Worm (Caenorhabditis elegans) whole organism, L4 larva: Measurements from ENCODE around the gene R10F2.6.

Experiments
- F10B5.3 ChIP-seq: sonication (generic microtip); optimal IDR thresholded peaks from 2 replicates; lab custom pipeline; 2016; ENCODE audit warnings: mild to moderate bottlenecking, missing genetic modification characterization, missing compliant biosample characterization
- F37D6.2 ChIP-seq: sonication (generic microtip); optimal IDR thresholded peaks from 2 replicates; lab custom pipeline; 2016; ENCODE audit warnings: mild to moderate bottlenecking, missing genetic modification characterization, missing compliant biosample characterization
- R02D3.7 ChIP-seq: fragments of 150-350 bp; sonication (generic microtip); optimal IDR thresholded peaks from 3 replicates; lab custom pipeline; 2014; ENCODE audit warnings: missing biosample characterization, missing genetic modification characterization
- Y105C5A.15 ChIP-seq: fragments of 200-800 bp; sonication (Bioruptor generic); IDR thresholded peaks from 2 replicates; pipeline ENCODE4 v1.3.6; 2022; ENCODE audit warnings: missing genetic modification characterization, missing compliant biosample characterization
- Y5F2A.4 ChIP-seq: fragments of 200-800 bp; sonication (Bioruptor generic); optimal IDR thresholded peaks from 2 replicates; lab custom pipeline; 2018; ENCODE audit warnings: mild to moderate bottlenecking, missing genetic modification characterization, missing compliant biosample characterization
- ZK337.2 ChIP-seq: fragments of 200-800 bp; sonication (Bioruptor generic); IDR thresholded peaks from 2 replicates; pipeline ENCODE4 v1.3.6; 2022; ENCODE audit warnings: missing genetic modification reagents, missing genetic modification characterization, missing compliant biosample characterization
- ZK546.5 ChIP-seq, 2 experiments: sonication (generic microtip); optimal IDR thresholded peaks; 2 replicates each; lab custom pipeline; 2017; ENCODE audit warnings: missing biosample characterization in 2 of 2, missing genetic modification characterization in 2 of 2
- ceh-44 ChIP-seq: fragments of 200-800 bp; sonication (Bioruptor generic); IDR thresholded peaks from 2 replicates; pipeline ENCODE4 v1.3.6; 2022; ENCODE audit warnings: missing genetic modification reagents, missing genetic modification characterization, missing compliant biosample characterization
- ceh-82 ChIP-seq: sonication (generic microtip); optimal IDR thresholded peaks from 2 replicates; lab custom pipeline; 2017; ENCODE audit warnings: missing biosample characterization, missing genetic modification characterization
- ces-1 ChIP-seq: fragments of 150-350 bp; sonication (generic microtip); optimal IDR thresholded peaks from 4 replicates; lab custom pipeline; 2014; ENCODE audit warnings: missing biosample characterization, missing genetic modification reagents, missing genetic modification characterization
- daf-16 ChIP-seq, 3 experiments: sonication (generic microtip); optimal IDR thresholded peaks; 2 replicates each; lab custom pipeline; 2016 to 2017; ENCODE audit warnings: missing genetic modification characterization in 3 of 3, missing genetic modification reagents in 3 of 3, mild to moderate bottlenecking in 2 of 3, missing compliant biosample characterization in 2 of 3, missing biosample characterization in 1 of 3, moderate library complexity in 1 of 3
- daf-8 ChIP-seq: fragments of 200-800 bp; sonication (Bioruptor generic); IDR thresholded peaks from 2 replicates; pipeline ENCODE4 v1.3.6; 2022; ENCODE audit warnings: missing genetic modification characterization, missing compliant biosample characterization
- dmd-6 ChIP-seq: fragments of 200-800 bp; sonication (Bioruptor generic); IDR thresholded peaks from 2 replicates; pipeline ENCODE4 v1.3.6; 2022; ENCODE audit warnings: missing genetic modification reagents, missing genetic modification characterization, missing compliant biosample characterization
- dpl-1 ChIP-seq: fragments of 150-350 bp; optimal IDR thresholded peaks from 2 replicates; lab custom pipeline; 2014; ENCODE audit warnings: missing biosample characterization, missing genetic modification reagents, missing genetic modification characterization
- dve-1 ChIP-seq: sonication (generic microtip); optimal IDR thresholded peaks from 2 replicates; lab custom pipeline; 2017; ENCODE audit warnings: antibody characterized with exemption, mild to moderate bottlenecking, missing genetic modification characterization, missing compliant biosample characterization; ENCODE audit not compliant: insufficient read depth
- hlh-11 ChIP-seq: fragments of 200-800 bp; sonication (Bioruptor generic); optimal IDR thresholded peaks from 2 replicates; lab custom pipeline; 2018; ENCODE audit warnings: mild to moderate bottlenecking, missing genetic modification characterization, missing compliant biosample characterization
- hlh-30 ChIP-seq: sonication (generic microtip); optimal IDR thresholded peaks from 2 replicates; lab custom pipeline; 2017; ENCODE audit warnings: antibody characterized with exemption, mild to moderate bottlenecking, missing genetic modification characterization, missing compliant biosample characterization; ENCODE audit not compliant: insufficient read depth
- hmg-1.1 ChIP-seq: fragments of 200-800 bp; sonication (Bioruptor generic); IDR thresholded peaks from 2 replicates; pipeline ENCODE4 v1.3.6; 2022; ENCODE audit warnings: missing genetic modification reagents, missing genetic modification characterization, missing compliant biosample characterization
- lin-1 ChIP-seq: fragments of 200-800 bp; sonication (Bioruptor generic); IDR thresholded peaks from 2 replicates; pipeline ENCODE4 v1.3.6; 2022; ENCODE audit warnings: missing genetic modification reagents, missing genetic modification characterization, missing compliant biosample characterization
- lin-29 ChIP-seq: fragments of 200-800 bp; sonication (Bioruptor generic); IDR thresholded peaks from 2 replicates; pipeline ENCODE4 v1.3.6; 2022; ENCODE audit warnings: missing genetic modification reagents, missing genetic modification characterization, missing compliant biosample characterization
- lin-38 ChIP-seq: fragments of 200-800 bp; sonication (Bioruptor generic); IDR thresholded peaks from 2 replicates; pipeline ENCODE4 v1.3.6; 2022; ENCODE audit warnings: missing genetic modification reagents, missing genetic modification characterization, missing compliant biosample characterization
- lsy-2 ChIP-seq, 2 experiments: fragments of 150-350 bp in 1 of 2; sonication (generic microtip) in 1 of 2; optimal IDR thresholded peaks; 2 replicates each; lab custom pipeline; 2014 to 2017; ENCODE audit warnings: missing biosample characterization in 2 of 2, missing genetic modification characterization in 2 of 2
- mdl-1 ChIP-seq, 2 experiments: fragments of 150-350 bp in 1 of 2; sonication (generic microtip) in 1 of 2; optimal IDR thresholded peaks; 2 replicates each; lab custom pipeline; 2014 to 2017; ENCODE audit warnings: missing biosample characterization in 2 of 2, missing genetic modification characterization in 2 of 2
- mdt-29 ChIP-seq: fragments of 200-800 bp; sonication (Bioruptor generic); IDR thresholded peaks from 2 replicates; pipeline ENCODE4 v1.3.6; 2022; ENCODE audit warnings: missing genetic modification reagents, missing genetic modification characterization, missing compliant biosample characterization
- mep-1 ChIP-seq: fragments of 150-350 bp; sonication (generic microtip); optimal IDR thresholded peaks from 3 replicates; lab custom pipeline; 2014; ENCODE audit warnings: missing biosample characterization, missing genetic modification characterization
- mes-2 ChIP-seq: sonication (generic microtip); optimal IDR thresholded peaks from 2 replicates; lab custom pipeline; 2016; ENCODE audit warnings: missing genotype, mild to moderate bottlenecking, missing genetic modification characterization, missing compliant biosample characterization; ENCODE audit not compliant: poor library complexity, severe bottlenecking
- mxl-3 ChIP-seq: fragments of 200-800 bp; sonication (Bioruptor generic); optimal IDR thresholded peaks from 2 replicates; lab custom pipeline; 2018; ENCODE audit warnings: mild to moderate bottlenecking, missing genetic modification characterization, missing compliant biosample characterization
- nhr-10 ChIP-seq: fragments of 150-350 bp; optimal IDR thresholded peaks from 2 replicates; lab custom pipeline; 2014; ENCODE audit warnings: missing biosample characterization, missing genetic modification characterization
- nhr-102 ChIP-seq: sonication (generic microtip); optimal IDR thresholded peaks from 2 replicates; lab custom pipeline; 2016; ENCODE audit warnings: mild to moderate bottlenecking, missing genetic modification characterization, moderate library complexity, missing compliant biosample characterization
- nhr-28 ChIP-seq: fragments of 150-350 bp; optimal IDR thresholded peaks from 2 replicates; lab custom pipeline; 2014; ENCODE audit warnings: missing biosample characterization, missing genetic modification characterization
- nhr-48 ChIP-seq: sonication (generic microtip); optimal IDR thresholded peaks from 2 replicates; lab custom pipeline; 2016; ENCODE audit warnings: mild to moderate bottlenecking, missing genetic modification characterization, missing compliant biosample characterization
- nhr-77 ChIP-seq: fragments of 150-350 bp; optimal IDR thresholded peaks from 2 replicates; lab custom pipeline; 2014; ENCODE audit warnings: missing biosample characterization, missing genetic modification characterization
- pqm-1 ChIP-seq: sonication (generic microtip); optimal IDR thresholded peaks from 2 replicates; lab custom pipeline; 2017; ENCODE audit warnings: missing biosample characterization, missing genetic modification characterization
- set-16 ChIP-seq: fragments of 200-800 bp; sonication (Bioruptor generic); IDR thresholded peaks from 2 replicates; pipeline ENCODE4 v1.3.6; 2022; ENCODE audit warnings: missing genetic modification reagents, missing genetic modification characterization, missing compliant biosample characterization
- snpc-4 ChIP-seq: fragments of 150-350 bp; optimal IDR thresholded peaks from 2 replicates; lab custom pipeline; 2014; ENCODE audit warnings: missing biosample characterization, missing genetic modification characterization
- tra-1 ChIP-seq: fragments of 200-800 bp; sonication (Bioruptor generic); IDR thresholded peaks from 2 replicates; pipeline ENCODE4 v1.3.6; 2022; ENCODE audit warnings: missing genetic modification reagents, missing genetic modification characterization, missing compliant biosample characterization
- unc-130 ChIP-seq: sonication (generic microtip); optimal IDR thresholded peaks from 2 replicates; lab custom pipeline; 2016; ENCODE audit warnings: missing genetic modification reagents, missing genetic modification characterization, missing compliant biosample characterization
- unc-62 ChIP-seq, 3 experiments: fragments of 150-350 bp in 1 of 3; sonication (generic microtip); optimal IDR thresholded peaks in 2 of 3; peaks in 1 of 3; 1 replicate in 1 of 3; 2 replicates in 2 of 3; lab custom pipeline; 2014 to 2017; ENCODE audit warnings: missing biosample characterization in 3 of 3, missing genetic modification characterization in 3 of 3, missing genetic modification reagents in 3 of 3, missing genotype in 1 of 3
- zfp-2 ChIP-seq: sonication (generic microtip); optimal IDR thresholded peaks from 2 replicates; lab custom pipeline; 2016; ENCODE audit warnings: mild to moderate bottlenecking, missing genetic modification characterization, missing compliant biosample characterization
- zip-2 ChIP-seq: fragments of 150-350 bp; optimal IDR thresholded peaks from 2 replicates; lab custom pipeline; 2014; ENCODE audit warnings: missing biosample characterization, missing genetic modification characterization

R10F2.6 gene

DNA sequence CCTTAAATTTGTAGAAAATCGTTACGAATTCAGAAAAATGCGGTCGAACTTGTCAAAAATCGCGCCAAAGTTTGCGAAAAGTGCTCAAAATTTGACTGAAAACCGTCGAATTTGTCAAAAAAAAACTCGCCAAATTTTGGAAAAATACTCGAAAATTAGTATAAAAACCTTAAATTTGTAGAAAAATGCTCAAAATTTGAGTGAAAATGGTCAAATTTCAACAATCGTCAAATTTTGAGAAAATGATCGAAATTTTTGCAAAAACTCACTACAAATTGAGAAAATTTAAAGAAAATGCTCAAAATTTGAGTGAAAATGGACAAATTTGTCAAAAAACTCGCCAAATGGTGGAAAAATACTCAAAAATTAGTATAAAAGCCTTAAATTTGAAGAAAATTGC is 8.5 kb upstream of the R10F2.6 start:
- TF ChIP-seq lsy-2 (tag; optimal IDR thresholded peaks at IDR 0.05; lab: Kevin White, UChicago) (no peak), ceh-44 (GFP tag; lab: Robert Waterston, UW) (no peak), unc-62 (GFP tag; optimal IDR thresholded peaks at IDR 0.05 in 1 of 2; lab: Kevin White, UChicago) (peak in 1 of 2 experiments; percentile 93), unc-62 (tag; optimal IDR thresholded peaks at IDR 0.05; lab: Kevin White, UChicago) (no peak), ZK337.2 (no peak)

DNA sequence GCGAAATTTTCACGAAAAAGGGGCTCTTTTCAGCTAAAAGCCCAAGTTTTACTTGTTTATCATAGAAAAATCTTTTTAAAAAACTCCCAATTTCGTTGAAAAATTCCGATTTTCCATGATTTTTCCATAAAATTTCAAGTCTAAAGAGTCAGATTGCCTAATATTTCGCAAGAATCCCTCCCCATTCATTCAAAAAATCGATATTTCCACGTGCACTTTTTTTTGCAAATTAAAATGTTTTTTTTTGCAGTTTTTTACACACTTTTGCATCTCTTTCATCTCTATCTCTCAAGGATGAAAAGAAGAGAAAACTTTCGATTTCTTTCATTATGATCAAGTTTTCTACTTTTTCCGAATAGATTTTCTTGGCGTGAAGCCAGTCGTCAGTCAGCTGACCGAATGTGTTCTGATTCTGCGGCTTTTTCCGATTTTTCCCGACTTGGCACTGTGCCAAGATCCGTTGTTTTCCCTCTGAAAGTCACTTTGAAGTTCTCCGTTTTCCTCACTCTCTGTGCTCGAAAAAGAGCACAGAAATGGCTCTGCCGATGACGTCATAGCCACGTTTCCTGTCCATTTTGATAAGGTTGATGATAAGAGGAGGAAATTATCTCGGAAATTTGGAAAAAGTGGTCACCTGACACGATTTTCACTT is 4.5 kb upstream of the R10F2.6 start:
- TF ChIP-seq F37D6.2 (tag; lab: Kevin White, UChicago) (no peak), mdt-29 (no peak), mdl-1 (tag; optimal IDR thresholded peaks at IDR 0.05; lab: Kevin White, UChicago) (peak in 1 of 2 experiments; percentile 65), nhr-10 (tag; lab: Kevin White, UChicago) (no peak), hlh-30 (tag; lab: Kevin White, UChicago) (peak; percentile 74), pqm-1 (tag; lab: Kevin White, UChicago) (peak; percentile 44), ZK546.5 (tag; optimal IDR thresholded peaks at IDR 0.05; lab: Kevin White, UChicago) (no peak), Y5F2A.4 (no peak), dmd-6 (GFP tag; lab: Robert Waterston, UW) (peak; percentile 82), mep-1 (tag; lab: Kevin White, UChicago) (peak; percentile 18), lin-38 (GFP tag; lab: Robert Waterston, UW) (0 out of 2 replicates have a peak, but pooled peaks have one; percentile 17), lin-1 (GFP tag; lab: Robert Waterston, UW) (0 out of 2 replicates have a peak, but pooled peaks have one; percentile 34), nhr-102 (tag; lab: Kevin White, UChicago) (peak; percentile 45), nhr-77 (tag; lab: Kevin White, UChicago) (peak; percentile 74), tra-1 (0 out of 2 replicates have a peak, but pooled peaks have one; percentile 34), mxl-3 (GFP tag; lab: Kevin White, UChicago) (peak; percentile 40), dpl-1 (GFP tag; lab: Kevin White, UChicago) (peak; percentile 24), dve-1 (tag; lab: Kevin White, UChicago) (peak; percentile 77), hlh-11 (peak; percentile 83), zfp-2 (tag; lab: Kevin White, UChicago) (no peak), daf-16 (GFP tag; optimal IDR thresholded peaks at IDR 0.05; lab: Kevin White, UChicago) (no peak), daf-16 (tag; optimal IDR thresholded peaks at IDR 0.05; lab: Kevin White, UChicago) (peak; percentile 49), Y105C5A.15 (GFP tag; lab: Robert Waterston, UW) (no peak), zip-2 (tag; lab: Kevin White, UChicago) (peak; percentile 94), lin-29 (peak; percentile 36; the same call in 1 of the 2 replicates), daf-8 (no peak), nhr-28 (peak; percentile 88), R02D3.7 (tag; lab: Kevin White, UChicago) (no peak), unc-130 (GFP tag; lab: Kevin White, UChicago) (no peak), snpc-4 (tag; lab: Kevin White, UChicago) (no peak), lsy-2 (tag; optimal IDR thresholded peaks at IDR 0.05; lab: Kevin White, UChicago) (peak in 1 of 2 experiments; percentile 46), nhr-48 (tag; lab: Kevin White, UChicago) (peak; percentile 82), mes-2 (no peak)

DNA sequence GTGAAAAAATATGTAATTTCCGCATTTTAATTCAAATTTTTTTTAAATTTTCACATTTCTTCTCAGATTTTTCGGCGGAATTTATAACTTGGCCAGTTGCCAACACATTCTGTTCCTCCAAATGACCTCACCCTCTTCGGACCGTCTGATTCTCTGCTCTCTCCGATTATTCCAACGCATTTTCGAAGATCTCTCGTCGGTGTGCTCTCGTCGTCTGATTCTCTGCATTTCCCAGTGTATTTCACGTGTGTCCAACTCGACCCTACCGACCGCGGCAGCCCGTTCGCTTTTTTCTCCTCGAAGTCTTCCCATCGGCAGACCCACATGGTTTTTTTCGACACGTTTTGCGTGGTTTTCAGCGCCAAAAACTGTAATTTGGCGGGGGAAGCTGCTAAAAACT is 3.4 kb upstream of the R10F2.6 start:
- TF ChIP-seq lsy-2 (tag; optimal IDR thresholded peaks at IDR 0.05; lab: Kevin White, UChicago) (peak in 1 of 2 experiments; percentile 36), ceh-82 (tag; lab: Kevin White, UChicago) (no peak), ces-1 (GFP tag; lab: Kevin White, UChicago) (no peak), daf-16 (GFP tag; optimal IDR thresholded peaks at IDR 0.05; lab: Kevin White, UChicago) (no peak), daf-16 (tag; optimal IDR thresholded peaks at IDR 0.05; lab: Kevin White, UChicago) (no peak), mes-2 (peak; percentile 47), F10B5.3 (tag; lab: Kevin White, UChicago) (no peak), hlh-30 (tag; lab: Kevin White, UChicago) (peak; percentile 57), lin-1 (GFP tag; lab: Robert Waterston, UW) (0 out of 2 replicates have a peak, but pooled peaks have one; percentile 29), hmg-1.1 (GFP tag; lab: Robert Waterston, UW) (peak; percentile 55), hlh-11 (peak; percentile 55), set-16 (peak; percentile 23; the same call in 1 of the 2 replicates), mdl-1 (tag; optimal IDR thresholded peaks at IDR 0.05; lab: Kevin White, UChicago) (peak in 1 of 2 experiments; percentile 16), mxl-3 (GFP tag; lab: Kevin White, UChicago) (peak; percentile 71), nhr-28 (peak; percentile 20)
